Worm (Caenorhabditis elegans): ENCODE results near the gene clec-138.

The clec-138 gene

DNA sequence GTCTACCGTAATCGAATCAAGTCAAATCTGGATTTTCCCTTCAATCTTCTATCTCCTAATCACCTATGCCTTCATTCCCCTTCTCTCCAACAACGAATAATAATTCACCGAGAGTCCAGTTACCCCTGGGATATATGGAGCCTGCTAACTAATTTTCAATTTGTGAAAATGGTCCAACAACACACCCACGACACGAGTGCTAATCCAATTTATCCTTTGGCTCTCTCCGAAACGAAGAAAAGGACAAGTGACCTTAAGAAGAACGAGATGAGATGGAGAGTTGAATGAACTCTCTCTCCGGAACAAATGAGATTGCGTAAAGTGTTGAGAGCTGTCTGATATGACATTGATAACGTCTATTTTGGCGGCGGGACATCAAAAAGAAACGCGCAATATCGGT lies 35.3 kb downstream of the clec-138 start:
- TF ChIP-seq flt-1 (GFP tag; IDR thresholded peaks at IDR 0.05) (no peak), ets-7 (tag; optimal IDR thresholded peaks at IDR 0.05) (no peak), scrt-1 (GFP tag; IDR thresholded peaks at IDR 0.05) (no peak), ceh-13 (GFP tag; optimal IDR thresholded peaks at IDR 0.05) (no peak), aly-1 (tag; optimal IDR thresholded peaks at IDR 0.05) (no peak), tbx-37 (GFP tag; conservative IDR thresholded peaks at IDR 0.05) (no peak), hmbx-1 (tag; optimal IDR thresholded peaks at IDR 0.05) (no peak), ama-1 (optimal IDR thresholded peaks at IDR 0.05) (no peak), sea-1 (GFP tag; conservative IDR thresholded peaks at IDR 0.05) (no peak), ceh-36 (tag; optimal IDR thresholded peaks at IDR 0.05) (no peak), hmg-4 (GFP tag; optimal IDR thresholded peaks at IDR 0.05) (no peak), hnd-1 (tag; optimal IDR thresholded peaks at IDR 0.05) (no peak)

ce11 chrII:4583203-4583912 lies 36.2 kb downstream of the clec-138 start:
- TF ChIP-seq F13C5.2 (tag; optimal IDR thresholded peaks at IDR 0.05) (no peak), scrt-1 (GFP tag; IDR thresholded peaks at IDR 0.05) (no peak), pes-1 (GFP tag; IDR thresholded peaks at IDR 0.05) (no peak), tbx-11 (GFP tag; IDR thresholded peaks at IDR 0.05) (no peak), flt-1 (GFP tag; IDR thresholded peaks at IDR 0.05) (no peak), ceh-36 (tag; optimal IDR thresholded peaks at IDR 0.05) (no peak), B0310.2 (tag; optimal IDR thresholded peaks at IDR 0.05) (no peak), tbx-37 (GFP tag; conservative IDR thresholded peaks at IDR 0.05) (no peak), hnd-1 (tag; optimal IDR thresholded peaks at IDR 0.05) (no peak), hmg-4 (GFP tag; optimal IDR thresholded peaks at IDR 0.05) (no peak), ceh-13 (GFP tag; optimal IDR thresholded peaks at IDR 0.05) (no peak), ets-7 (tag; optimal IDR thresholded peaks at IDR 0.05) (no peak), ama-1 (optimal IDR thresholded peaks at IDR 0.05) (no peak), tra-4 (tag; optimal IDR thresholded peaks at IDR 0.05) (no peak), hmbx-1 (tag; optimal IDR thresholded peaks at IDR 0.05) (no peak), sea-1 (GFP tag; conservative IDR thresholded peaks at IDR 0.05) (no peak), aly-1 (tag; optimal IDR thresholded peaks at IDR 0.05) (no peak)

DNA sequence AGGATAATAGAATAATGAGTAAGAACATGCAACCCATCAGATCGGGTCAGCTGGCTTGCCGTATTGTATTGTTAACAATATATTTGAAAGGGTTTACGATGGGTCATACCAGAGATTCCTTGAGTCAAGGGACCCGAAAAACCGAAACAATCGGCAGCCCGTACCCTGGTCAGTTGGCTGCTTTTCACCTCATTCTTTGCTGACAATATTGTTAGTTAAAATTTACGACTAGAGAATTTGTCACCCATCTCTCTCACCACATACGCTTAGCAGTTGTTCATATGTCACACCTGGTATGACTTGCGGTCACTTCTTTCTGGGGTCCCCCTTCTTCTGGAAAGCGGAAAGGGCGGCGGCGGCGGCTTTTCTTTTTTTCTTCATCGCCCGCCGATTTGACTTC lies 38.5 kb downstream of the clec-138 start:
- 0 out of 2 replicates have a peak, but pooled peaks have one; percentile 26 for TF ChIP-seq pes-1 (GFP tag; IDR thresholded peaks at IDR 0.05)
- TF ChIP-seq tbx-37 (GFP tag; conservative IDR thresholded peaks at IDR 0.05): no peak

DNA sequence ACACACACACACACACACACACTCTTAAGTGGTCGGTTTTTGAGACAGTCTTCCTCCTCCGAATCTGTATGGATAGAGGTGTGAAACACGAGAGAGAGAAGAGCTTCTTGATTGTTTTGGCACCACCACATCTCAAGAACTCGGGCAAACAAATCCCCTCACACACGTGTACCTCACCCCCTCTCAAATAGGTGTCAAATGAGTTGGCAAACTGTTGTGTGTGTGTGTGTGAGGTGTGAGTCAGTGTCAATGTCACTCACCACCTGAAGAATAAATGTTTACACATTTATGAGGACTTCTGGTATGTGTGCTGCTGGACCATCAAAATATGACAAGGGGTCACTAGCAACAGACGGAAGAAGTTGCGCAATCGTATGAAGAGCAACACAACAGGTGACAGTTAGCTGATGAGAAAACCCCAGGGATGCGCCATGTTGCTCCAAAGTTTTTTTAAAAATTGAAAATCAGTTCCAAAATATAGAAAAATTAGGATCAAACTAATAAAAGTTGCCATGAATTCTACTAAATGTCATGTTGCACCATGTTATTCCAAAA lies 39.6 kb downstream of the clec-138 start:
- TF ChIP-seq hmg-4 (GFP tag; optimal IDR thresholded peaks at IDR 0.05) (no peak), tra-4 (tag; optimal IDR thresholded peaks at IDR 0.05) (no peak), ama-1 (optimal IDR thresholded peaks at IDR 0.05) (no peak), hnd-1 (tag; optimal IDR thresholded peaks at IDR 0.05) (no peak), B0310.2 (tag; optimal IDR thresholded peaks at IDR 0.05) (no peak), tbx-11 (GFP tag; IDR thresholded peaks at IDR 0.05) (no peak), sea-1 (GFP tag; conservative IDR thresholded peaks at IDR 0.05) (no peak), scrt-1 (GFP tag; IDR thresholded peaks at IDR 0.05) (no peak), flt-1 (GFP tag; IDR thresholded peaks at IDR 0.05) (no peak), tbx-37 (GFP tag; conservative IDR thresholded peaks at IDR 0.05) (no peak), aly-1 (tag; optimal IDR thresholded peaks at IDR 0.05) (no peak), ceh-36 (tag; optimal IDR thresholded peaks at IDR 0.05) (no peak), ceh-13 (GFP tag; optimal IDR thresholded peaks at IDR 0.05) (no peak), F13C5.2 (tag; optimal IDR thresholded peaks at IDR 0.05) (no peak), hmbx-1 (tag; optimal IDR thresholded peaks at IDR 0.05) (no peak), pes-1 (GFP tag; IDR thresholded peaks at IDR 0.05) (no peak), ets-7 (tag; optimal IDR thresholded peaks at IDR 0.05) (no peak)

DNA sequence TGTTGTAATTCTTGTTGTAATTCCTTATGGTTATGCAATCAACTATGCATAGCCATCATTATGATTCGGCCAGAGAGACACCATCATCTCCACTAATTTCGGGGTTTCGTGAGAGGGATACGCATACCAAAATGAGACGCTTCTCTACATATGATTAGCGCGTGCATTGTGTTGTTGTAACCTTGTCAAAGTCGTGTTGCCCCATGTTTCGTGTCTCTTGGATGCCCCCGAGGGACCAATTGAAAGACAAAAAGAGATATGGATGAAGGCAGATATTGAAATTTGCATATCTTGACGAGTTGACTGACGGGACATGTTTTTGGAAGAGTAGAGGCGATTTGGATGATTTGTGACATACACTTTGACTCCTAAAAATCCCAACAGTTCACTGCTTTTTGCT lies 40.2 kb downstream of the clec-138 start:
- TF ChIP-seq hnd-1 (tag; optimal IDR thresholded peaks at IDR 0.05) (no peak), tbx-37 (GFP tag; conservative IDR thresholded peaks at IDR 0.05) (no peak), ets-7 (tag; optimal IDR thresholded peaks at IDR 0.05) (no peak), ceh-13 (GFP tag; optimal IDR thresholded peaks at IDR 0.05) (no peak), flt-1 (GFP tag; IDR thresholded peaks at IDR 0.05) (0 out of 2 replicates have a peak, but pooled peaks have one; percentile 14), tbx-11 (GFP tag; IDR thresholded peaks at IDR 0.05) (no peak), tra-4 (tag; optimal IDR thresholded peaks at IDR 0.05) (no peak)

ce11 chrII:4577391-4577790 lies 42.2 kb downstream of the clec-138 start:
- TF ChIP-seq hmbx-1 (tag; optimal IDR thresholded peaks at IDR 0.05): no peak
- TF ChIP-seq ets-7 (tag; optimal IDR thresholded peaks at IDR 0.05): peak; percentile 92

DNA sequence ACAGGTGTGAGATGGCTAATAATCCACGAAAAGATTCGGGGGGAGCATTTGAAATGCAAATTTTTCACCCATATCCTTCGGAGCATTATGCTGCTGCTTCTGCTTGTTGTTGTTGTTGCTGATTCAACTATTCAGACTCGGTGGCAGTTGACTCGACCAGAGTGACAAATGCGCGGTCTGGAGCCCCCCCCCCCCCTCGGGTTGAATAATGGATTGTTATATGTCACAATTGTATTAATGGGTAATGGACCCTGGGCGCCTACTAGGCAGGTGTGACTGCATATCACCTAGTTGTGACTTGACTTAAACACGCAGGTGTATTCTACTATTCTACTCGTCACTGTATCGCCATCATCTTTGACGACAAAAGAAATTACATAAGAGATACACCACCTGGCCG lies 44.0 kb downstream of the clec-138 start:
- TF ChIP-seq B0310.2 (tag; optimal IDR thresholded peaks at IDR 0.05) (no peak), ets-7 (tag; optimal IDR thresholded peaks at IDR 0.05) (no peak), sea-1 (GFP tag; conservative IDR thresholded peaks at IDR 0.05) (no peak), tbx-11 (GFP tag; IDR thresholded peaks at IDR 0.05) (no peak), ceh-13 (GFP tag; optimal IDR thresholded peaks at IDR 0.05) (no peak), hmg-4 (GFP tag; optimal IDR thresholded peaks at IDR 0.05) (no peak), scrt-1 (GFP tag; IDR thresholded peaks at IDR 0.05) (no peak), pes-1 (GFP tag; IDR thresholded peaks at IDR 0.05) (no peak), ama-1 (optimal IDR thresholded peaks at IDR 0.05) (no peak), tbx-37 (GFP tag; conservative IDR thresholded peaks at IDR 0.05) (no peak), hnd-1 (tag; optimal IDR thresholded peaks at IDR 0.05) (no peak), ceh-36 (tag; optimal IDR thresholded peaks at IDR 0.05) (no peak), tra-4 (tag; optimal IDR thresholded peaks at IDR 0.05) (no peak), F13C5.2 (tag; optimal IDR thresholded peaks at IDR 0.05) (no peak)

DNA sequence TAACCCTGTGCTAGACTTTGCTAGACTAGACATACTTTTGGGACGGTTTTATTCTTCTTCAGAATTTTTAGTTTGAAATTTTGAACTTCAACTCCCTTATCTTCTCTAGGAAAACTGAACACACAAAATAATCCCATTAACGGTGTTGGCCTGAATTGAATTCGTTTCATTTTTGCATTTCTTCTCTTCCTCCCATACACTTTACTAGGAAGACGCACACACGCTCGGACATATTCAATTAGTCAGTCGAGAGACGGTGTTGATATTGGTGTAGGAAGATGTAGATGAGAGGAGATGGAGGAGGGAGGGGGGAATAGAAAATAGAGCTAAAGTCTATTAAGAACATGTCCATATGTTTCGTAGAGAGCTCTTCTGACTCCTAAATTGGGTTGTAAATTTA lies 44.9 kb downstream of the clec-138 start:
- TF ChIP-seq tbx-37 (GFP tag; conservative IDR thresholded peaks at IDR 0.05) (0 out of 2 replicates have a peak, but pooled peaks have one; percentile 7), hnd-1 (tag; optimal IDR thresholded peaks at IDR 0.05) (no peak)

Measured in whole organism, early embryonic.